Worm (Caenorhabditis elegans) whole organism, young adult: Measurements from ENCODE around the gene tsn-1.

Source experiments
- C17E4.6 ChIP-seq: fragments of 200-800 bp; sonication (Bioruptor generic); IDR thresholded peaks from 2 replicates; pipeline ENCODE4 v1.3.6; 2022; ENCODE audit warnings: missing genetic modification reagents, missing genetic modification characterization, missing compliant biosample characterization
- F39B2.1 ChIP-seq: fragments of 200-800 bp; sonication (Bioruptor generic); IDR thresholded peaks from 2 replicates; pipeline ENCODE4 v1.3.6; 2022; ENCODE audit warnings: missing genetic modification reagents, missing genetic modification characterization, missing compliant biosample characterization
- T07F8.4 ChIP-seq: sonication (generic microtip); optimal IDR thresholded peaks from 2 replicates; lab custom pipeline; 2016; ENCODE audit warnings: mild to moderate bottlenecking, missing genetic modification characterization, moderate library complexity, missing compliant biosample characterization
- Y53G8AR.9 ChIP-seq: fragments of 200-800 bp; sonication (Bioruptor generic); conservative IDR thresholded peaks from 2 replicates; pipeline ENCODE4 v1.3.6; 2022; ENCODE audit warnings: missing genetic modification reagents, missing genetic modification characterization, missing compliant biosample characterization
- nfya-2 ChIP-seq: fragments of 200-800 bp; sonication (Bioruptor generic); IDR thresholded peaks from 2 replicates; pipeline ENCODE4 v1.3.6; 2022; ENCODE audit warnings: missing genetic modification reagents, missing genetic modification characterization, missing compliant biosample characterization
- tlf-1 ChIP-seq: fragments of 200-800 bp; sonication (Bioruptor generic); optimal IDR thresholded peaks from 2 replicates; lab custom pipeline; 2018; ENCODE audit warnings: mild to moderate bottlenecking, missing genetic modification characterization, missing compliant biosample characterization
- unc-62 ChIP-seq: fragments of 150-350 bp; optimal IDR thresholded peaks from 2 replicates; lab custom pipeline; 2014; ENCODE audit warnings: missing biosample characterization, missing genetic modification reagents, missing genetic modification characterization
- xnd-1 ChIP-seq: sonication (generic microtip); optimal IDR thresholded peaks from 2 replicates; lab custom pipeline; 2016; ENCODE audit warnings: missing genotype, missing genetic modification reagents, missing genetic modification characterization, missing compliant biosample characterization
- ztf-18 ChIP-seq: sonication (generic microtip); optimal IDR thresholded peaks from 2 replicates; lab custom pipeline; 2016; ENCODE audit warnings: missing genotype, mild to moderate bottlenecking, missing genetic modification characterization, missing compliant biosample characterization
- ztf-25 ChIP-seq: fragments of 200-800 bp; sonication (Bioruptor generic); IDR thresholded peaks from 2 replicates; pipeline ENCODE4 v1.3.6; 2022; ENCODE audit warnings: missing genetic modification reagents, missing genetic modification characterization, missing compliant biosample characterization

DNA sequence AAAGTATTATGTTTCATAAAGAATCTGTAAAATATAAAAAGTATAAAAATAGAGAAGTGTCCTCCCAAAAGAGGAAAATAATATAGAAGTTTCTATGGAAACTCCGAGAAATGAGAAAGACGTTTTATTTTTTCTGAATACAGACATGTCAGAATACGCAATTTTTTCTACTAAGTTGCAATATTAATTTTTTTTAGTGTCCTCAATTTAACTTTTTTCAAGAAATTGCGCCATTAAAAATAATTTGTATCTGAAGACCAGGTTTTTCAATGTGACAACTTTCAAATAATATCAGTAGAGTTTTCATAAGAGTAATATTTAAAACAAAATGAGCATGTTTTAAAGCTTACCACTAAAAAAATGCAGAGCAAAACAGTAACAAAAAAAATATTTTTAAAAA, 39.0 kb upstream of the tsn-1 start, which contains the start of gene fut-5:
- no peak for TF ChIP-seq ztf-18 (tag; lab: Kevin White, UChicago)
- no peak for TF ChIP-seq C17E4.6 (GFP tag; lab: Robert Waterston, UW)
- TF ChIP-seq unc-62 (GFP tag; lab: Kevin White, UChicago), result no peak
- no peak for TF ChIP-seq T07F8.4
- TF ChIP-seq F39B2.1 (GFP tag; lab: Robert Waterston, UW), result no peak
- TF ChIP-seq Y53G8AR.9 (GFP tag; lab: Robert Waterston, UW), result no peak
- no peak for TF ChIP-seq nfya-2 (GFP tag; lab: Robert Waterston, UW)
- no peak for TF ChIP-seq ztf-25 (GFP tag; lab: Robert Waterston, UW)
- TF ChIP-seq xnd-1 (tag; lab: Kevin White, UChicago), result no peak
- no peak for TF ChIP-seq tlf-1 (GFP tag; lab: Kevin White, UChicago)
